Fruit fly (Drosophila melanogaster) Kc167 (cell line): Measurements from ENCODE around the gene mRpL24.

ENCODE experiments used
- h ChIP-seq: fragments of >200 bp; optimal IDR thresholded peaks from 3 replicates; lab custom pipeline; 2018; ENCODE audit warnings: missing external identifiers
- psq ChIP-seq: fragments of >200 bp; optimal IDR thresholded peaks from 2 replicates; lab custom pipeline; 2017; ENCODE audit warnings: missing external identifiers

- TF ChIP-seq h (lab: Kevin White, UChicago) (no peak), psq (no peak)
These were observed 45.3 kb downstream of the mRpL24 start for dm6 chr2L:4899599-4900559.
